Fruit fly (Drosophila melanogaster): ENCODE data around the gene CG14770.

The CG14770 gene

dm6 chrX:1387149-1387752 lies 18.2 kb downstream of the CG14770 start (continued):
- no peak for TF ChIP-seq hkb (optimal IDR thresholded peaks at IDR 0.05)
- no peak for TF ChIP-seq hkb (GFP tag; IDR thresholded peaks at IDR 0.05)
- TF ChIP-seq HmgZ (tag; optimal IDR thresholded peaks at IDR 0.05): peak; percentile 28
- no peak for TF ChIP-seq Myb (GFP tag; optimal IDR thresholded peaks at IDR 0.05)
- no peak for TF ChIP-seq CG8290 (GFP tag; optimal IDR thresholded peaks at IDR 0.05)
- peak in 1 of 2 experiments; percentile 34 for TF ChIP-seq CG8290 (tag; optimal IDR thresholded peaks at IDR 0.05)
- TF ChIP-seq CG9437 (GFP tag; optimal IDR thresholded peaks at IDR 0.05): no peak
- peak in 1 of 2 experiments; percentile 2 for TF ChIP-seq bsh (GFP tag; optimal IDR thresholded peaks at IDR 0.05)
- TF ChIP-seq BtbVII (GFP tag; optimal IDR thresholded peaks at IDR 0.05): peak; percentile 29
- TF ChIP-seq CG1602 (GFP tag; optimal IDR thresholded peaks at IDR 0.05): no peak
- no peak for TF ChIP-seq ranshi (GFP tag; IDR thresholded peaks at IDR 0.05)
- no peak for TF ChIP-seq nom (GFP tag; optimal IDR thresholded peaks at IDR 0.05)
- no peak for TF ChIP-seq mirr (GFP tag; optimal IDR thresholded peaks at IDR 0.05)
- TF ChIP-seq ab (GFP tag; optimal IDR thresholded peaks at IDR 0.05): no peak
- TF ChIP-seq CG1603 (tag; optimal IDR thresholded peaks at IDR 0.05): peak; percentile 15
- no peak for TF ChIP-seq stwl (tag; optimal IDR thresholded peaks at IDR 0.05)
- TF ChIP-seq CG33557 (GFP tag; optimal IDR thresholded peaks at IDR 0.05): no peak
- peak; percentile 17 for TF ChIP-seq D19A (tag; optimal IDR thresholded peaks at IDR 0.05)
- peak; percentile 56 for TF ChIP-seq GATAe (GFP tag; conservative IDR thresholded peaks at IDR 0.05)
- TF ChIP-seq az2 (GFP tag; optimal IDR thresholded peaks at IDR 0.05): no peak
- no peak for TF ChIP-seq CG7372 (GFP tag; IDR thresholded peaks at IDR 0.05)
- no peak for TF ChIP-seq CG18262 (tag; optimal IDR thresholded peaks at IDR 0.05)
- TF ChIP-seq Pdp1 (GFP tag; optimal IDR thresholded peaks at IDR 0.05): peak in 1 of 2 experiments; percentile 22
- peak; percentile 7 for TF ChIP-seq CG18619 (GFP tag; optimal IDR thresholded peaks at IDR 0.05)
- no peak for TF ChIP-seq Bdp1 (GFP tag; optimal IDR thresholded peaks at IDR 0.05)
- no peak for TF ChIP-seq fd102C (GFP tag; optimal IDR thresholded peaks at IDR 0.05)
- TF ChIP-seq cg (GFP tag; optimal IDR thresholded peaks at IDR 0.05): peak; percentile 65

dm6 chrX:1388148-1388703 lies 19.2 kb downstream of the CG14770 start:
- no peak for TF ChIP-seq salm (tag; optimal IDR thresholded peaks at IDR 0.05)
- no peak for TF ChIP-seq Myb (GFP tag; optimal IDR thresholded peaks at IDR 0.05)
- TF ChIP-seq btn (GFP tag; optimal IDR thresholded peaks at IDR 0.05): no peak
- no peak for TF ChIP-seq CG33557 (GFP tag; optimal IDR thresholded peaks at IDR 0.05)
- no peak for TF ChIP-seq stwl (tag; optimal IDR thresholded peaks at IDR 0.05)
- no peak for TF ChIP-seq Mes4 (GFP tag; optimal IDR thresholded peaks at IDR 0.05)
- no peak for TF ChIP-seq chm (GFP tag; IDR thresholded peaks at IDR 0.05)
- no peak for TF ChIP-seq CG17328 (GFP tag; IDR thresholded peaks at IDR 0.05)
- no peak for TF ChIP-seq tap (tag; optimal IDR thresholded peaks at IDR 0.05)
- TF ChIP-seq luna (GFP tag; optimal IDR thresholded peaks at IDR 0.05): no peak
- no peak for TF ChIP-seq Stat92E (GFP tag; optimal IDR thresholded peaks at IDR 0.05)
- TF ChIP-seq Atf3 (GFP tag; optimal IDR thresholded peaks at IDR 0.05): no peak
- no peak for TF ChIP-seq Dad (GFP tag; optimal IDR thresholded peaks at IDR 0.05)
- TF ChIP-seq CG5245 (GFP tag; optimal IDR thresholded peaks at IDR 0.05): no peak
- TF ChIP-seq lmd (GFP tag; IDR thresholded peaks at IDR 0.05): no peak
- TF ChIP-seq CG32767 (GFP tag; IDR thresholded peaks at IDR 0.05): no peak
- TF ChIP-seq mirr (GFP tag; optimal IDR thresholded peaks at IDR 0.05): no peak
- no peak; the same call in 1 of the 2 replicates for TF ChIP-seq vvl (GFP tag; IDR thresholded peaks at IDR 0.05)
- TF ChIP-seq CG17912 (GFP tag; optimal IDR thresholded peaks at IDR 0.05): no peak
- TF ChIP-seq Ets65A (GFP tag): peak; percentile 8
- no peak for TF ChIP-seq ab (GFP tag; optimal IDR thresholded peaks at IDR 0.05)
- TF ChIP-seq Lim3 (GFP tag; IDR thresholded peaks at IDR 0.05): no peak
- TF ChIP-seq Nf-YC (tag; optimal IDR thresholded peaks at IDR 0.05): no peak
- no peak for TF ChIP-seq Hey (tag; optimal IDR thresholded peaks at IDR 0.05)
- TF ChIP-seq CG13894 (tag; optimal IDR thresholded peaks at IDR 0.05): no peak
- no peak for TF ChIP-seq CG15073 (GFP tag; optimal IDR thresholded peaks at IDR 0.05)
- TF ChIP-seq mam (GFP tag; optimal IDR thresholded peaks at IDR 0.05): no peak
- no peak for TF ChIP-seq CG11560 (tag; IDR thresholded peaks at IDR 0.05)
- peak; percentile 48 for TF ChIP-seq nom (GFP tag; optimal IDR thresholded peaks at IDR 0.05)
